Worm (Caenorhabditis elegans): ENCODE data around the gene C16C8.16.

- TF ChIP-seq aly-1 (tag; optimal IDR thresholded peaks at IDR 0.05) (no peak), hmg-4 (GFP tag; optimal IDR thresholded peaks at IDR 0.05) (no peak), hnd-1 (tag; optimal IDR thresholded peaks at IDR 0.05) (no peak), ceh-13 (GFP tag; optimal IDR thresholded peaks at IDR 0.05) (no peak), tra-4 (tag; optimal IDR thresholded peaks at IDR 0.05) (no peak), flt-1 (GFP tag; IDR thresholded peaks at IDR 0.05) (no peak), ama-1 (optimal IDR thresholded peaks at IDR 0.05) (no peak), tbx-11 (GFP tag; IDR thresholded peaks at IDR 0.05) (no peak), hmbx-1 (tag; optimal IDR thresholded peaks at IDR 0.05) (no peak), F13C5.2 (tag; optimal IDR thresholded peaks at IDR 0.05) (no peak), ceh-36 (tag; optimal IDR thresholded peaks at IDR 0.05) (no peak), tbx-37 (GFP tag; conservative IDR thresholded peaks at IDR 0.05) (no peak)
Measured at ce11 chrII:3473744-3474143, 28.2 kb downstream of the C16C8.16 start, which contains the start of gene sdz-32.

Measured in whole organism, early embryonic.